Worm (Caenorhabditis elegans): Measurements from ENCODE around the gene C29E4.13.

DNA sequence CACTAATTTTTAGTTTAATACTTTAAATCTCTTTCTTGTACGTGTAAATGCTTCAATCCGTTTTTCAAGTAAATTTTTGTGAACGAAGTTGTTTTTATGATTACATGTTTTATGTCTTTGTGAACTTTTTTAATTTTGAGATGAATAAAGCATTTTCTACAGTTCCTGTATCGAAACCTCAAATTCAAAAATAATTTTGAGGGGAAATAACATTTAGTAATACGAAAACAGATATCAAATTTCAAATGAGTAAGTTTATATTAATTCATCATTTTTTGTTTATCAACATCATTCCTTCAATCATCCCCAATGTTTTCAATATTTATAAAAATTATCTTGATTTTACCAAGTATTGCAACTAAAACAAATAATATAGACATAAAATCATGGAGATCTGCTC, 9.0 kb upstream of the C29E4.13 start, which contains the start of gene C29E4.10:
- TF ChIP-seq C16A3.4 (tag; optimal IDR thresholded peaks at IDR 0.05), result no peak
- no peak for TF ChIP-seq lin-14 (GFP tag; optimal IDR thresholded peaks at IDR 0.05)
- no peak for TF ChIP-seq aha-1 (tag; optimal IDR thresholded peaks at IDR 0.05)
- TF ChIP-seq aly-2 (tag; optimal IDR thresholded peaks at IDR 0.05), result no peak
- TF ChIP-seq ces-1 (GFP tag; optimal IDR thresholded peaks at IDR 0.05), result no peak
- no peak for TF ChIP-seq mdl-1 (tag; optimal IDR thresholded peaks at IDR 0.05)
- no peak for TF ChIP-seq nhr-237 (tag; optimal IDR thresholded peaks at IDR 0.05)
- no peak for TF ChIP-seq lin-39 (tag; optimal IDR thresholded peaks at IDR 0.05)
- no peak for TF ChIP-seq unc-98 (GFP tag; IDR thresholded peaks at IDR 0.05)
- no peak for TF ChIP-seq unc-62 (GFP tag; optimal IDR thresholded peaks at IDR 0.05)
- TF ChIP-seq lin-13 (GFP tag; optimal IDR thresholded peaks at IDR 0.05), result no peak
- no peak for TF ChIP-seq ama-1 (optimal IDR thresholded peaks at IDR 0.05)
- TF ChIP-seq fkh-10 (GFP tag; optimal IDR thresholded peaks at IDR 0.05), result no peak
